Worm (Caenorhabditis elegans): ENCODE results near the gene pgp-6.

pgp-6 gene

DNA sequence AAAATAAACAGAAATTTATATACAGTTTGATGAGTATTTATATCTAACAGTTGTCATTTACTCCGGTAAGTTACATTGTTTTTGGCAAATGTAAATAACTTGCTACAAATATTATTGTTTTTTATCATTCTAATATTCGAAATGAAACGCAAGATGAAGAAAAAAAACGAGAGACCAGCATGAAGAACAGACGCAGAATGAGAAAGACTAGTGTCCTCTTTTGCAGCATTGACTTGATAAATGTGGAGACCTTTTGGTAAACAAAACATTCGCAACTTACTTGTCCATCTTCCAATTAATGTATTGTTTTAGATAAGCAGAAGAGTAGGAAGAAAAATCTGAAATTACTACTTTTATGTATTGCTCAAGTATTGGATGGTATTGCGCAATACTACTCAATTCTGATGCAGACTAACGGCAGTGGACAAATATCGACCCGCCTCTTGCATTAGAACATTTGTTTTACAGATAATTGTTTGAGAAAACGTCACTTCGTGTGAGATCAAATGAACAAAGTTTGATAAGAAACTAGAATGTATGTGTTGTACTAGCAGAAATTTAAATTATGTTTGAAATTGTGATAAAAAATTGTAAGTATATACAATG is at the start of gene pgp-6:
Gene pgp-6, minus strand, starts transcription at position 288 of the 606 bp plus-strand sequence.
- no peak for TF ChIP-seq unc-62 (GFP tag; optimal IDR thresholded peaks at IDR 0.05)

DNA sequence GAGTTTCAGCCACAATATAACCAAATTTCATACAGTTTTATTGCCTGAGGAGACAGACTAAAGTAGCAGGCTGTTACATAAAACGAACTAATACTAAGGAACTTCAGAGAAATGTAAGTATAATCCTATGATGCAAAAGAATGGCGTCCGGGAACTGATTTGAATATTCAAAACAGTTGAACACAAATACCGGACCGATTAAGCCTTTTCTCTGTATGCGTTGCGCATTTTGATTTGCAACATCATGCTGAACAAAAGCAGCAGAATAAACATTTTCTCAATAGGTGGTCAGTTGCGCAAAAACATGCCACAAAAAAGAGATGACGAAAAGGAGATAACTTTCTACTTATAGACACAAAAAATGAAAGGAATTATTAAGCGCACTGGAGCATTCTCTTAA is 46.8 kb upstream of the pgp-6 start:
- TF ChIP-seq unc-62 (GFP tag; optimal IDR thresholded peaks at IDR 0.05), result no peak

DNA sequence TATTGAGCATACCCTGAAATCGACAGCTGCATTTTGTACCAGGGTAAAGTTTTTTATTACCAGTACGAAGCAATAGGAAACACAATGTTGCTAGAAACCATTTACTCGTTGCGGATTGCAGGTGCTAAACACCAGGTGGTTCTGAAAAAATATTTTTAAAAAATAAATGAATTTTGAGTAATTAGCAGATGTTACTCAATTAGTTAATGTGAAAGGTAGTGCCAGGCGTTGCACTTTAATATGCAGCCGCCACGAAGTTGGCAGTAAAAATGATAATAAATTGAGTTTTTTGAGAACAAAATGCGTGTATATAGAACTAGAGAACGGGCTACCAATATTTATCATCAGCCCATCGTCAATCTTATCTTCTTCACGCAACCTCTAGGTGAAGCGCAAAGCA is 42.4 kb upstream of the pgp-6 start, which contains the start of gene nstp-9:
Gene nstp-9, minus strand, starts transcription at position 101 of the 400 bp plus-strand sequence.
- TF ChIP-seq unc-62 (GFP tag; optimal IDR thresholded peaks at IDR 0.05), result no peak

DNA sequence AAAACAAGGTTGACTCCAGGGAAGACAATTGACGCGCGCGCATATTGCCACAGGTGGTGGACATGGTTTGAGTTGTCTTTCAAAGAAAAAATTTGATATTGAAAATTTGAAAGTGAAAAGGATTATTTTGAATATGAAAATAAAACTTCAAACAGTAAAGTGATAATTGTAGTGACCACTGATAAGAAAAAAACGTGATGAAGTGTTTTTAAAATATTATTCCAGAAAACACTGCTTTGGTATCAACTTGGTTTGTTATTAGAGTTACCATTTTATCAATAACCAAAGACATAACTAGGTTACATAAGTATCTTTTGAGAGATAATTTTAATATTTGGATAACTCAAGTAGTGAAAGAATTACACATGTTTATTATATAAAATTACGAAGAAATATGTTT is 39.0 kb upstream of the pgp-6 start:
- TF ChIP-seq unc-62 (GFP tag; optimal IDR thresholded peaks at IDR 0.05), result no peak

DNA sequence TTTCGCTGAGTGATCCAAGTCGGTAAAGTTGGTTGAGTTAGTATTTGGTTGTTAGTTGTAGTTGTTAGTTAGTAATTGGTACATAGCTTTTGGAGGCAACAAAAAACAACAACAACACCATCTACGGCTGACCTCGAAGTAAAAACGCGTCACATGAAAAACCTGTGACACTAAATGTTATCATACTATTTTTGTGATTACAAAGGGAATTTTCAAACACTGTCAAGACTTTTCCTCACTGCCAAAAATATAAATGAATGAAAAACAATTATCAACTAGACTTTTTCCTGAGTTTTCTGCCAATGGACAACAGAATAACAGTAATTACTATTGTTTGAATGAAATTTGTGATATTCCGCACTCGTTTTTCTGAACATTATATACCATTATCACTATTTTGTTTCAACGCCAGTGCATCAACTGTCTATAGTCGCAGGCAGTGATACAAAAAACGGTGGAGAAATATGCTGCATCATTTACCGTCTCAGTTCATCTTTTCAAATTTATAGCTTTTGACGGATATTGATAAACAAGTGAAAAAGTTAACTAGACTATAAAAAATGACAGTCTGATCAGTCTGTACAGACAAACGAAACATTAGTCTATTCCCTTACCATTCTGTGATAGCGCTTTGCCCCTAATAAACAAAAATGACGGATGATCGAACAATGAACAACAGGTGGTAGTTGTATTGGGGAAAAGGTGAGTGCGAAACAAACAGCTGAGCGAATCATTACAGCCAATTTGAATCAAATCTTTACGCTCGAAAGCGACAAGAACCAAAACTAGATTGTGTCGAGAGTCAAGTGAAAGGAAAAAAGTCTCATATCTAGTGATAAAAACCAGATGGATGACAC is 37.4 kb upstream of the pgp-6 start:
- no peak for TF ChIP-seq unc-62 (GFP tag; optimal IDR thresholded peaks at IDR 0.05)

DNA sequence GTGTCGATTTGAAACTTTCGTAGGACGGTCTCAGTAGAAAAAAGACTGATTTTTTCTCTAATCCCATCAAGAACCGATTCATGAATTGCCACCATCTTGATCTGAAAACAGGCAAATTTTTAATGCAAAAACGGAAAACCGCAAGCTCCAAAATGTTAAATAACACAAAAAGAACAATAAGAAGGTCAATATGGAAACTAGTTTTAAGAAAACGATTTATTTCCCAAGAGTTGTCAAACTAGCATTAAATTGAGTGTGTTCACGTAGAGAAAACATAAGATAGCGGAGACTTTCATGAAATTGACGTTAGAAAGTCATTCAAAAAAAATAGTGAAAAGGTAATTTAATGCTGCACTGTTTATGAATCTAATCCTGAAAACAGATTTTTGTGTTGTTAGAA is 36.8 kb upstream of the pgp-6 start, which contains the start of gene F47B10.9:
Gene F47B10.9, minus strand, starts transcription at position 101 of the 400 bp plus-strand sequence.
- no peak for TF ChIP-seq unc-62 (GFP tag; optimal IDR thresholded peaks at IDR 0.05)

DNA sequence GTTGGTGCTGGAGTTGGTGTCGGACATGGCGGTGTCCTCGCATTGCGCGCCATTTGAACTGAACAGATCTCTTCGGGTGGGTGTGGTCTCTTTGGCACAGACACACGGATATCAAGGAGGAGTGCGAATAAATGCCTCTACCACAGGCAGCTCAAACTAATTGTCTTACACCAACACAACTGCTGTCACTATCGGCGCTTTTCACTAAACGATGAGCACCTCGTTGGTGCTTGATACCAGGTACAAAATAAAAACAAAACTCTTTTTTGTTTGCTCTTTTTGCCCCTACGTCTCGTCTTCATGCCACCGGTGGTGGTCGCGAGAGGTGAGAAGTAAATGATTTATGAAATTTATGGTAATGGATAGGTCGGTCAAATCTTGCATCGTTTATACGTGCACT is 33.5 kb upstream of the pgp-6 start, which contains the start of gene F47B10.8:
Gene F47B10.8, minus strand, starts transcription at position 101 of the 400 bp plus-strand sequence.
- no peak for TF ChIP-seq unc-62 (GFP tag; optimal IDR thresholded peaks at IDR 0.05)

DNA sequence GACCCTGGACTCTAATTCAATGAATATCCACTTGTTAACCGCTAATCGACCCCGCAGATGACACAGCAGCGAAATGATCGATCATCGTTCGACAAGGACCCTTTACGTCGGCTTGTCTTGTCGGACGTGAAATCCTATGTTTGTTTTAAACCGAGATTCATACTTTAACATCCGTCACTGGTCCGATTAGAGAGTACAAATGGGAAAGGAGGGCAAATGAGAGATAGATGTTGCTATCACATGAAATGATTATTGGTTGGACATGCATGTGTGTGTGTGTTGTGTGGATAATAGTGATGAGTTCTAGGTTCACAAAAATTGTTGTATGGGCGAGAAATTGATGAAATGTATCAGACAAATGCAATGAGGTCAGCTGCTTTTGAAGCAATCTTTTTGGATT is 32.4 kb upstream of the pgp-6 start:
- TF ChIP-seq unc-62 (GFP tag; optimal IDR thresholded peaks at IDR 0.05), result no peak

DNA sequence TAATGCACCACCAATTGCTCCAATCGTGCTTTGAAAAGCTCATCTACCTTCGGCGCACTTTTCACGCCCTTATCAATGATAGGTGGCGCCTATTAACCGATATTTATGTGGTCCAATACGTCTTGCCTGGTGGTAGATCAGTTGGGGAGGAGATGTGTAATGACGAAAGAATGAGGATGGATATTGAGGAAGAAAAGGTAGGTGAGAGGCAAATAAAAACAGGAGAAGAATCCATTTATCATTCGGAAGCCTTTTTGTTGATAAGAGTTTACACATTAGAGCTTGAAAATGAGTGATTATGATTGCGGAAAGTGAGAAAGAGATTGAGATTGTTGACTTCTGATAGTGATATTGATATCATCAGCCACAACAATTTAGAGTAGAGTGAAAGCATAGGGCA is 30.2 kb upstream of the pgp-6 start:
- no peak for TF ChIP-seq unc-62 (GFP tag; optimal IDR thresholded peaks at IDR 0.05)

DNA sequence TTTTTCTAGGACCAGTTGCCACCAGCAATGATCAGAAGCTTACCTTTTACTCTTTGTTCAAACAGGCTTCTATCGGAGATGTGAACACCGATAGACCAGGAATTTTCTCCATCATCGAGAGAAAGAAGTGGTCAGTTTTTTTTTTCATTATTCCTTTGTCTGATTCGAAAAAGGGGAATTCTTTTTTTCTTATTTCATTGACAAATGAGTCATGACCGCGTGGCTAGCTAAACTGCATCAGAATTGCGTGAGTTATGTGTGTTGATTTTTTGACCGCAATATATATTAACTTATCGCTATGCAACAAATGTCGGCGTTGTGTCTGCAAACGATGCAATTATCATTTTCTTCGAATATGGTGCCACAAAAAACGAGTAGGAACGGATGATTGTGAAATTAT is 26.2 kb upstream of the pgp-6 start:
- no peak for TF ChIP-seq unc-62 (GFP tag; optimal IDR thresholded peaks at IDR 0.05)

DNA sequence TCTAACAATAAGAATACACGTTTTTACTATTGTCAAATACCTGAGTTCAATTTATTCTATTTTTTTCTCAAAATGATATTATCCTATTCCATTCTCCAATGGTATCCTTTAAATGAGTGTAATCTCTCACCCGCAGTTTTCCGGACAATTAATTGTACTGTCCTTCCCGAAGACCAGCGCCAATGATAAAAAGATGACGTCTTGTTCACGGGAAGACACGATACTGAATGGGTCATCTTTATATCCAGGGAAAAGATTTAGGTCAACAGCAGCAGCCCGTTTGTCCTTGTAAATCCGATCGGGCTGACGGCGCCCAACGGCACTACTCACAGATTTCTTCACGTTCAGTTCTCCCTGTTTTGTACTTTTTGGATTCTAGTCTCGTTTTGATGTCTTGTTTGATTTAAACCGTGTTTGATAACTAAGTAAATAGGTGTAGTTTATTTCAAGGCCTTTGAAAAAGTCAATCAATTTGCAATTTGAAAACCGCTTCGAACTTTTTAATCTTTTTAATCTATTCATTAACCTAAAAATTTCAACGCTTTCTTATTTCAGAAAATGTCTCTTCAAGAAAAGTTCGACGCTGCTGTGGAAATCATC is 25.6 kb upstream of the pgp-6 start, which contains the start of gene acbp-3:
Gene acbp-3, plus strand, starts transcription at position 550 of the 600 bp plus-strand sequence.
- no peak for TF ChIP-seq unc-62 (GFP tag; optimal IDR thresholded peaks at IDR 0.05)

DNA sequence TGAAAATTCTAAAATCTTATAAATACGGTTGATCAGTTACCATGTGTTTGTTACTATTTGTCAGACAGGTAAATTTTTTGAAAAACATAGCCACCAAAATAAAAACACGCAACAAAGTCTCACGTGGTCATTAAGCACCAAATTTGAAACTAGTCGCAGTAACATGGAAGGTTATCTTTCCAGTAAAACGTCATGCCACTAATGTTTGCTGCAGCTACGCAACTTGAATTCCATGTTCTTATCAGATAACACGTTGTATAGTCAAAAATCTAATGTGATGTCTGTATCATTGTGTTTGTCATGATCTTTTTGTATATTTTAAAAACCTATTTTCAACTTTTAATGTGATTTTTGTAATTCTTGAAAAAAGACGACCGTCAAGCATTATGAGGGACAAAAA is 24.5 kb upstream of the pgp-6 start:
- no peak for TF ChIP-seq unc-62 (GFP tag; optimal IDR thresholded peaks at IDR 0.05)

DNA sequence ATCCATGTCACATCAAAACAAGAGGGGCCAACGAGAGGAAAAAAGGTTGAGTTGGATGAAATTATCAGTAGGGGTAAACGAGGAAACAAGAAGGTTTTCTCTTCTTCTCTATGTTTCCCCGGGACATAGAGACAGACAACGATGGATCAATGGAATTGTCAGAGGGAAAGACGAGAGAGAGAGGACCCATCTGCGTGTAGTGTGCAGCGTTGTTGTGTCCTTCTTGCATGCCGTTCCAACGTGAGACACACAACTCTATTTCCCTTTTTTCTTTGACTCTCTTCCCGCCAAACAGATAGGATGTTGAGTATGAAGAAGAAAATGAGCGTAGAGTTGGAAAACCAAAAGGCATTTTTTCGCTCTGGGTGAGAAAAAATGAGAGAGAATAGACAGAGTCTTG is 23.7 kb upstream of the pgp-6 start:
- no peak for TF ChIP-seq unc-62 (GFP tag; optimal IDR thresholded peaks at IDR 0.05)

DNA sequence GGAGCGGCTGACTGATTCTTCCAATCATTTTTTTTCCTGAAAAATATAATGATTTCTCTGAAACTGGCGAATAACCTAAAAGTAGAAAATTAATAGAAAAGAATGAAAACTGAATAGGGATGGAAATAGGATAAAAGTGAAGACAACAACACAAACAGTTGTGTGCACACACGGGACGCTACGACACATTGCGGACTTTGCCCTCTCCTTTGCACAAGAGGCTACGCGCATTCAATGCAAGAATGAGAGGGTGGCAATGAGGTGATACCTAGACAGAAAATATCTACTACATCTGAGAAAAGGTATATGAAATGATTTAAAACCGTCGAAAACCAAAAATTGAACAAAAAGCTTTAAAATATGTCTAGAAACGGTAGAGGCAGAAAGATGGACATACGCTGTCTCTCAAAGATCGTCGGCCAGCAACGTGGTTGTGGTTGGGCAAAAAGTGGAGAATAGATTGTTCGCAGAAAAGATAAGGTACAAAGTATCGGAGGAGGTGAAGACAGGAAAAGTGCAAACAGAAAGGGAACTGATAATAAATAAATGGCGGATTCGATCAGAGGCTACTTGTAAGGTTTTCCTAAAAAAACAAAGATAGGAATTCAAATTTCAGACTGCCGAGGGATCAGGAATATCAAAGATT is 23.0 kb upstream of the pgp-6 start, which contains the start of gene suca-1:
Gene suca-1, minus strand, starts transcription at position 36 of the 646 bp plus-strand sequence.
- no peak for TF ChIP-seq unc-62 (GFP tag; optimal IDR thresholded peaks at IDR 0.05)

DNA sequence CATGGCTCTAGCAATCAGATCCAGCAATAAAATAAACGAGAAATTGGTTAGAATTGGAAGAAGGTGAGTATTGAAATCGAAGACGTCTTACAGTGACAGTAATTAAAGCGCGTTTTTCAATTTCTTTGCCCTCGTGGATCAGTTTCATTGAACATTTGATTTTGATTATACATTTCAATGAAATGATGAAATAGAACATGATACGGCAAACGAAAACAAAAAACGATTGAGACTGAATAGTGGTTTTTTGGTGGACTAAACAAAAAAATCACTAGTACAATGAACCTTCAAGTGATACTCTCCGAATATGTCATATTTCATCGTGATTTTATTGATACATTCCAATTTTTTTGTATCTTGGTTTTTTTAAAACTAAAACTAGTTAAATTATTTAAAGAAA is 19.3 kb upstream of the pgp-6 start, which contains the start of gene haly-1:
Gene haly-1, minus strand, starts transcription at position 101 of the 400 bp plus-strand sequence.
- no peak for TF ChIP-seq unc-62 (GFP tag; optimal IDR thresholded peaks at IDR 0.05)

DNA sequence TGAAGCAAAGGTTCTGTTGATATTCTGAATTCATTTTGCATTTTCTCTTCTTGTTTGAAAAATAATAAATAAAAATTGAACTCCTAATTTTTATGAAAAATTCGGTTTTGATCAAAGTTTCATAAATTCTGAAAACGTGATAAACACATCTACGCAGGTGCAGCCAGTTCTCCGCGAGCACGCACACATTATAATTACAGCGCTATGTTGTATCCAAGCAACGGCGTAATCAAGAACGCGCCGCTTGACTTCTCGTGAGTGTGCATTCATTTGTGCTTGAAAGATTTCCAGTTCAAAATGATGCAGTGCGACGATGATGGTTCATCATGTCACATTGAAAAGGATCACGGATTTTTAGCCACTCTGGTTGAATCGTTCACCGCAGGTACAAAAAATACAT is 14.7 kb upstream of the pgp-6 start, which contains the start of gene F47B10.3:
Gene F47B10.3, plus strand, starts transcription at position 301 of the 400 bp plus-strand sequence.
- TF ChIP-seq unc-62 (GFP tag; optimal IDR thresholded peaks at IDR 0.05), result no peak

Measured in whole organism, dauer.